Fruit fly (Drosophila melanogaster) S2 (cell line): ENCODE data around the gene CIA30.
A peak's percentile ranks its signal among the peaks of the same experiment; 100 is the strongest.

Experiments
- CG8478 ChIP-seq: fragments of >200 bp; optimal IDR thresholded peaks from 2 replicates; lab custom pipeline; 2018
- CTCF ChIP-seq, 2 experiments: fragments of >200 bp; optimal IDR thresholded peaks; 2 replicates each; lab custom pipeline; 2018

- no peak for TF ChIP-seq CG8478 (lab: Kevin White, UChicago)
- peak; percentile 96 to 98 for TF ChIP-seq CTCF (optimal IDR thresholded peaks at IDR 0.05; lab: Kevin White, UChicago)
These were observed 19.9 kb upstream of the CIA30 start, which contains the start of gene Obp99b for dm6 chr3R:29716782-29717317.
